Worm (Caenorhabditis elegans): ENCODE measurements around the gene T28A8.5.

T28A8.5 gene

DNA sequence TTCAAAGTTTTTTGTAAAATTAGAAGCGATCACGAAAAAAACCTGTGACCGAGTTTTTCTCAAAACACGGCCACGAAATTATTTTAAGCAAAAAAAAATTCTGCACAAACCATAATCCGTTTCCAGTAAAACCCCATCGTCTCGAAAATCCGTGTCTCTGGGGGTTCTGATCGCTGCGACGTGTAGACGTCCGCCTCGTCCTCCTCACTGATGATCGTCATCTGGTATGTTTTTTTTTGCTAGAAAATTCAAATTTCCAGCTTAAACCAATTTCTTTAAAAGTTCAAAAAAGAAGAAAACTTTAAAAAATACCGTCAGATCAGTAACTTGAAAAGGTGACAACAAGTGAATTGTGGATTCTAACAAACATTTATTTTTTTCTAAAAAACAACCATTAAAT lies 45.1 kb downstream of the T28A8.5 start, which contains the start of gene Y76A2B.4:
TSS of gene Y76A2B.4 (minus strand) at position 241 of the 400 bp plus-strand sequence.
- no peak for TF ChIP-seq hmbx-1 (tag; optimal IDR thresholded peaks at IDR 0.05)
- no peak for TF ChIP-seq ceh-13 (GFP tag; optimal IDR thresholded peaks at IDR 0.05)
- TF ChIP-seq ets-7 (tag; optimal IDR thresholded peaks at IDR 0.05), result no peak
- TF ChIP-seq B0310.2 (tag; optimal IDR thresholded peaks at IDR 0.05), result no peak
- TF ChIP-seq tbx-11 (GFP tag; IDR thresholded peaks at IDR 0.05), result no peak
- no peak for TF ChIP-seq scrt-1 (GFP tag; IDR thresholded peaks at IDR 0.05)
- TF ChIP-seq F13C5.2 (tag; optimal IDR thresholded peaks at IDR 0.05), result no peak
- TF ChIP-seq aly-1 (tag; optimal IDR thresholded peaks at IDR 0.05), result no peak
- TF ChIP-seq tbx-37 (GFP tag; conservative IDR thresholded peaks at IDR 0.05), result no peak
- no peak for TF ChIP-seq ceh-36 (tag; optimal IDR thresholded peaks at IDR 0.05)

ce11 chrIII:13548982-13549381 lies 47.6 kb downstream of the T28A8.5 start, which contains the start of gene mmad-1:
Gene mmad-1 (minus strand): TSS chrIII:13549005.
- TF ChIP-seq scrt-1 (GFP tag; IDR thresholded peaks at IDR 0.05) (no peak), F13C5.2 (tag; optimal IDR thresholded peaks at IDR 0.05) (no peak), ceh-13 (GFP tag; optimal IDR thresholded peaks at IDR 0.05) (no peak), hnd-1 (tag; optimal IDR thresholded peaks at IDR 0.05) (no peak), tra-4 (tag; optimal IDR thresholded peaks at IDR 0.05) (no peak), ama-1 (optimal IDR thresholded peaks at IDR 0.05) (no peak), ets-7 (tag; optimal IDR thresholded peaks at IDR 0.05) (no peak), ceh-36 (tag; optimal IDR thresholded peaks at IDR 0.05) (no peak), B0310.2 (tag; optimal IDR thresholded peaks at IDR 0.05) (no peak), aly-1 (tag; optimal IDR thresholded peaks at IDR 0.05) (no peak)

ce11 chrIII:13549960-13550359 lies 48.5 kb downstream of the T28A8.5 start:
- TF ChIP-seq B0310.2 (tag; optimal IDR thresholded peaks at IDR 0.05) (no peak), ceh-36 (tag; optimal IDR thresholded peaks at IDR 0.05) (no peak), tbx-11 (GFP tag; IDR thresholded peaks at IDR 0.05) (no peak), hmbx-1 (tag; optimal IDR thresholded peaks at IDR 0.05) (no peak), aly-1 (tag; optimal IDR thresholded peaks at IDR 0.05) (no peak), tra-4 (tag; optimal IDR thresholded peaks at IDR 0.05) (no peak), ama-1 (optimal IDR thresholded peaks at IDR 0.05) (no peak), hmg-4 (GFP tag; optimal IDR thresholded peaks at IDR 0.05) (no peak), scrt-1 (GFP tag; IDR thresholded peaks at IDR 0.05) (no peak), flt-1 (GFP tag; IDR thresholded peaks at IDR 0.05) (no peak)

Measured in whole organism, early embryonic.